Worm (Caenorhabditis elegans) whole organism, late embryonic: Measurements from ENCODE around the gene srd-66.

Source experiments
- ama-1 ChIP-seq: fragments of 150-350 bp; optimal IDR thresholded peaks from 2 replicates; lab custom pipeline; 2014
- ceh-19 ChIP-seq: fragments of 200-800 bp; sonication (Bioruptor generic); optimal IDR thresholded peaks from 2 replicates; lab custom pipeline; 2018; ENCODE audit warnings: mild to moderate bottlenecking, missing genetic modification characterization, missing compliant biosample characterization
- dve-1 ChIP-seq: sonication (generic microtip); optimal IDR thresholded peaks from 2 replicates; lab custom pipeline; 2017; ENCODE audit warnings: antibody characterized with exemption, mild to moderate bottlenecking, missing genetic modification characterization, missing compliant biosample characterization
- madf-2 ChIP-seq: sonication (generic microtip); optimal IDR thresholded peaks from 2 replicates; lab custom pipeline; 2017; ENCODE audit warnings: missing genetic modification characterization, missing compliant biosample characterization
- odd-2 ChIP-seq: sonication (generic microtip); optimal IDR thresholded peaks from 2 replicates; lab custom pipeline; 2017; ENCODE audit warnings: antibody characterized with exemption, mild to moderate bottlenecking, missing genetic modification characterization, missing compliant biosample characterization
- rnt-1 ChIP-seq: sonication (generic microtip); optimal IDR thresholded peaks from 2 replicates; lab custom pipeline; 2016; ENCODE audit warnings: missing genetic modification characterization, missing compliant biosample characterization
- unc-3 ChIP-seq, 2 experiments: fragments of 200-800 bp in 1 of 2; sonication (Bioruptor generic) in 1 of 2; sonication (generic microtip) in 1 of 2; conservative IDR thresholded peaks in 1 of 2; optimal IDR thresholded peaks in 1 of 2; 2 replicates each; pipeline versions ENCODE4 v1.3.6 to Lab custom; 2016 to 2022; ENCODE audit warnings: missing compliant biosample characterization in 2 of 2, missing genetic modification characterization in 2 of 2, missing genetic modification reagents in 1 of 2

ce11 chrIII:1938712-1939624, 43.5 kb downstream of the srd-66 start:
- TF ChIP-seq unc-3 (GFP tag; conservative IDR thresholded peaks at IDR 0.05; lab: Robert Waterston, UW), result no peak
- no peak for TF ChIP-seq unc-3 (tag; optimal IDR thresholded peaks at IDR 0.05; lab: Kevin White, UChicago)
- no peak for TF ChIP-seq dve-1 (tag; lab: Kevin White, UChicago)
- TF ChIP-seq ceh-19 (GFP tag; lab: Kevin White, UChicago), result no peak
- no peak for TF ChIP-seq odd-2 (tag; lab: Kevin White, UChicago)
- TF ChIP-seq madf-2 (tag; lab: Kevin White, UChicago), result no peak
- no peak for TF ChIP-seq rnt-1
- no peak for TF ChIP-seq ama-1 (lab: Kevin White, UChicago)
